Worm (Caenorhabditis elegans): Measurements from ENCODE around the gene Y38E10A.14.

DNA sequence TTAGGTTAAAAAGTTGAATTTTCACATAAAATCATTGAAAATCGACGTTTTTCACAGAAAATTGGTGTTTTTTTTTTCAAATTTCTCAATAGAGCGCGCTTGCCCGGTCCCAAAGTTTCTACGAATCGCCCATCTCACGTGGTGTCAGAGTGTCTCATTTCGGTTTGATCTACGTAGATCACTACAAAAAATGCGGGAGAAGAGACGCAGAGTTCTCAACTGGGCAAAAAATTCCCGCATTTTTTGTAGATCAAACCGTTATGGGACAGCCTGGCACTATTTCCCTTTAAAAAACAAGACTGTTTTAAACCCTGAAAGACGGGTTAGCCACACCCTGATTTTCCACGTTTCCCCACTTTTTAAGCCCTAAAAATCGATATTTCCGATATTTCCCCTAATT, 47.6 kb upstream of the Y38E10A.14 start:
- no peak for TF ChIP-seq lin-35 (GFP tag; optimal IDR thresholded peaks at IDR 0.05)
- no peak for TF ChIP-seq nfya-1 (tag; optimal IDR thresholded peaks at IDR 0.05; ENCODE audit: borderline replicate concordance, insufficient read depth)
- no peak for TF ChIP-seq C17E4.6 (GFP tag; IDR thresholded peaks at IDR 0.05)
- TF ChIP-seq ztf-3 (GFP tag; optimal IDR thresholded peaks at IDR 0.05), result no peak
- TF ChIP-seq hmg-1.2 (GFP tag; IDR thresholded peaks at IDR 0.05), result no peak
- TF ChIP-seq lag-1 (GFP tag; IDR thresholded peaks at IDR 0.05), result no peak
- no peak for TF ChIP-seq hrde-1 (tag; optimal IDR thresholded peaks at IDR 0.05; ENCODE audit: borderline replicate concordance)
- no peak for TF ChIP-seq sdz-38 (tag; optimal IDR thresholded peaks at IDR 0.05)
- TF ChIP-seq somi-1 (GFP tag; optimal IDR thresholded peaks at IDR 0.05), result no peak
- TF ChIP-seq unc-62 (GFP tag; optimal IDR thresholded peaks at IDR 0.05), result no peak
- no peak for TF ChIP-seq nhr-27 (tag; optimal IDR thresholded peaks at IDR 0.05)
- TF ChIP-seq hsf-1 (GFP tag; IDR thresholded peaks at IDR 0.05), result peak; percentile 60
- no peak for TF ChIP-seq aptf-3 (GFP tag; IDR thresholded peaks at IDR 0.05)

Data from whole organism, young adult.